Worm (Caenorhabditis elegans) whole organism, midembryonic: ENCODE results near the gene B0034.1.

Experiments
- T22C8.4 ChIP-seq: fragments of 200-800 bp; sonication (Bioruptor generic); IDR thresholded peaks from 2 replicates; pipeline ENCODE4 v1.3.6; 2022; ENCODE audit warnings: missing genetic modification characterization, missing compliant biosample characterization
- cog-1 ChIP-seq: sonication (generic microtip); optimal IDR thresholded peaks from 2 replicates; lab custom pipeline; 2016; ENCODE audit warnings: missing genetic modification characterization, missing compliant biosample characterization
- klf-2 ChIP-seq: fragments of 200-800 bp; sonication (Bioruptor generic); conservative IDR thresholded peaks from 2 replicates; pipeline ENCODE4 v1.3.6; 2022; ENCODE audit warnings: missing genetic modification reagents, missing genetic modification characterization, missing compliant biosample characterization
- ref-1 ChIP-seq: fragments of 200-800 bp; sonication (Bioruptor generic); conservative IDR thresholded peaks from 2 replicates; pipeline ENCODE4 v1.3.6; 2022; ENCODE audit warnings: missing genetic modification reagents, missing genetic modification characterization, missing compliant biosample characterization
- tab-1 ChIP-seq: fragments of 200-800 bp; sonication (Bioruptor generic); IDR thresholded peaks from 2 replicates; pipeline ENCODE4 v1.3.6; 2022; ENCODE audit warnings: missing genetic modification characterization, missing compliant biosample characterization

DNA sequence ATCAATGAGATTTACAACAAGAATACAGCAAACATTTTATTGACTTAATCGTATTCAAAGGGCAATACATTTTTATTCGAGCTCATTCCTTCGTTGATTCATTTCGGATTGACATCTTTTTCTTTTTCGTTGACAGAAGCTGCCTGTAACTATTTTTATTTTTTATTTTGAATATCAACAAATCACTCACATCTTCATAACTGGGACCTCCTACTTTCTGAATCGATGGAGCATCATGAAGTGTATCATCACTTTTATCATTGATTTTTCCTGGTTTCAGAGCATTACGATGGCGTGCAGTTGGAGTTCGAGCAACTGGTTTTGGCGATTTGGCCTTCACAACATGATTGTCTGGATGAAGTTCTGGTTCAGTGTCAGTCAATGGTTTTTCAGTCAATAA is at the start of gene B0034.1:
- TF ChIP-seq klf-2 (GFP tag; lab: Robert Waterston, UW) (no peak), tab-1 (no peak), T22C8.4 (GFP tag; lab: Robert Waterston, UW) (no peak), ref-1 (GFP tag; lab: Robert Waterston, UW) (no peak), cog-1 (tag; lab: Kevin White, UChicago) (no peak)
